Fruit fly (Drosophila melanogaster) whole organism, adult: ENCODE data around the gene CG33271.

Source experiments
- CG1620 ChIP-seq: fragments of 200-800 bp; sonication (Bioruptor generic); optimal IDR thresholded peaks from 2 replicates; lab custom pipeline; 2016; ENCODE audit warnings: missing biosample characterization, missing genetic modification characterization
- Hr96 ChIP-seq: fragments of 200-800 bp; sonication (Bioruptor generic); optimal IDR thresholded peaks from 2 replicates; lab custom pipeline; 2016; ENCODE audit warnings: missing biosample characterization, missing genetic modification characterization
- Mnt ChIP-seq: fragments of 200-800 bp; sonication (Bioruptor generic); optimal IDR thresholded peaks from 2 replicates; lab custom pipeline; 2016; ENCODE audit warnings: missing biosample characterization, mild to moderate bottlenecking, missing genetic modification characterization
- cic ChIP-seq: fragments of 200-800 bp; sonication (Bioruptor generic); optimal IDR thresholded peaks from 2 replicates; lab custom pipeline; 2017; ENCODE audit warnings: missing biosample characterization, mild to moderate bottlenecking, missing genetic modification characterization, moderate library complexity

DNA sequence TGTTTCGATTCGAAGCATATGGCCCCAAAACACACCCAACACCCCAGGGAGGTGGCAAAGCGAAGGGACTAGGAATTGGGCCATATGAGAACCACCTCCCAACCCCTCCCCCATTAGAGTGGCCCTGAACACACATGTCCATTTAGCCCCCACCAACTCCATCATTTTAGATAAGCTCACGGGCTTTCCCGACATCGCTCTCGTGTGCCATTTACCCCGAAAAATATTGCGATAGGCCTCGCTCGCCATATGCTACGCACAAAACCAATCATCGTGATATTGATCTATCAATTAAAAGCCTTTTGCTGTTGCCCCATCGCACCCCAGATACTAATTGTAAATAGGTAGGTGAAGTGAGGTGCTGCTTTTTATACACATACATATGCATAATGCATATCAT lies 46.9 kb downstream of the CG33271 start:
- TF ChIP-seq CG1620 (GFP tag; lab: Kevin White, UChicago) (no peak), Mnt (GFP tag; lab: Kevin White, UChicago) (no peak), Hr96 (no peak), cic (GFP tag; lab: Kevin White, UChicago) (no peak)
